Fruit fly (Drosophila melanogaster): Measurements from ENCODE around the gene Pex19.

Gene Pex19

DNA sequence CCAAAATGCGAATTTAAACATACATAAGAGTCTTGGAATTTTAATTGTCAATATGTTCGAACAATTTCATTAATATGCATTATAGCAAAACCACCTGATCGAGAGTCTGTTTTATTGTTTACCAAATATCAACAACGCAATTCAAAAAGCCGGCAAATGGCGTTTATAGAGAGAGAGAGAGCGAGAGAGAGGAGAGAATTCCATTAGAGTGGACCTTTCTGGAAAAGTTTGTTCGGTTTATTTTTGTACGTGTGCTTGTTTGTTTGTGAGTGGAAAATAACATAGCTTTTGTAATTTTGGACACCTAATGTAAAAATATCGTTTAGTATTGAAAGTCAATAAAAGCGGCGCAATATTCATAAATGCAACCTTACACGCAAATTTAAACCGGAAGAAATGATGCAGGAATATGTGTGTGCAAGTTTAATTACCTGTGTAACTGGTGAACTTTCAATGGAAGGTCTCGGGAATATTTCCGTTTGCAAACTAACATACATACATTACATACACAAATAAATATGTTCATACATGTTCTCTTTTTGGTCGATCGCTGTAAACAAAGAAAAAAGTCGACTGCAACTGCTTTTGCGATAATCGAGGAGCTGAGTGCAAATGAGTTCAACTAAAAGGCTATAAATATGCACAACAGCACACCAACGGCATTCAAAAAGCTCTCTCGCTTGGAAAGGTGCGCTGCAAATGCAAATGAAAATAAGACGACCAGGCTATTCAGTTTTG lies 46.8 kb upstream of the Pex19 start, which contains the start of gene CG6785 (continued):
- TF ChIP-seq HLH54F (GFP tag; optimal IDR thresholded peaks at IDR 0.05) (peak; percentile 61), cas (GFP tag; IDR thresholded peaks at IDR 0.05) (no peak), Bgb (GFP tag; IDR thresholded peaks at IDR 0.05; ENCODE audit: partially characterized antibody) (0 out of 2 replicates have a peak, but pooled peaks have one; percentile 5), Atf3 (GFP tag; optimal IDR thresholded peaks at IDR 0.05) (peak; percentile 76), yki (optimal IDR thresholded peaks at IDR 0.05) (no peak), CG17912 (GFP tag; optimal IDR thresholded peaks at IDR 0.05) (peak; percentile 96), ssp (GFP tag; IDR thresholded peaks at IDR 0.05) (no peak), luna (GFP tag; optimal IDR thresholded peaks at IDR 0.05) (peak; percentile 28), CG12942 (GFP tag; optimal IDR thresholded peaks at IDR 0.05) (peak; percentile 84), CG5245 (GFP tag; optimal IDR thresholded peaks at IDR 0.05) (peak; percentile 58), otp (GFP tag; IDR thresholded peaks at IDR 0.05) (peak; percentile 81), rib (GFP tag; IDR thresholded peaks at IDR 0.05) (no peak; the same call in 1 of the 2 replicates), tll (GFP tag; optimal IDR thresholded peaks at IDR 0.05) (no peak), CG3726 (GFP tag; IDR thresholded peaks at IDR 0.05) (no peak; the same call in 2 of the 3 replicates), Six4 (GFP tag; optimal IDR thresholded peaks at IDR 0.05) (peak; percentile 81), sug (tag; optimal IDR thresholded peaks at IDR 0.05) (peak; percentile 57), grn (GFP tag; optimal IDR thresholded peaks at IDR 0.05) (peak; percentile 77), CG10209 (GFP tag; optimal IDR thresholded peaks at IDR 0.05) (peak; percentile 93), Rx (GFP tag; IDR thresholded peaks at IDR 0.05) (no peak), CG7271 (tag; optimal IDR thresholded peaks at IDR 0.05) (peak; percentile 18), CG13424 (tag; optimal IDR thresholded peaks at IDR 0.05) (peak; percentile 73), nerfin-1 (tag; optimal IDR thresholded peaks at IDR 0.05) (peak; percentile 80), sd (tag; optimal IDR thresholded peaks at IDR 0.05) (peak; percentile 97), onecut (GFP tag; IDR thresholded peaks at IDR 0.05) (peak; percentile 74), scrt (GFP tag; optimal IDR thresholded peaks at IDR 0.05) (peak; percentile 74), schlank (tag; optimal IDR thresholded peaks at IDR 0.05) (peak; percentile 84), Nf-YB (GFP tag; optimal IDR thresholded peaks at IDR 0.05) (peak; percentile 80), gt (GFP tag; IDR thresholded peaks at IDR 0.05) (no peak), dm (GFP tag; optimal IDR thresholded peaks at IDR 0.05) (peak; percentile 55), CG13624 (GFP tag; optimal IDR thresholded peaks at IDR 0.05) (peak; percentile 94), Ets97D (GFP tag; optimal IDR thresholded peaks at IDR 0.05) (peak; percentile 65), Trl (optimal IDR thresholded peaks at IDR 0.05) (peak; percentile 83 to 97), Trl (GFP tag; optimal IDR thresholded peaks at IDR 0.05) (peak; percentile 94), HLHmδ (GFP tag; optimal IDR thresholded peaks at IDR 0.05) (peak; percentile 71), CG10565 (GFP tag; optimal IDR thresholded peaks at IDR 0.05) (no peak), CG15601 (tag; optimal IDR thresholded peaks at IDR 0.05) (peak; percentile 92), amos (GFP tag; IDR thresholded peaks at IDR 0.05; ENCODE audit: partially characterized antibody) (no peak; the same call in 1 of the 2 replicates), CG6683 (GFP tag; optimal IDR thresholded peaks at IDR 0.05) (peak; percentile 62), Ets65A (GFP tag) (no peak), CG7745 (tag; optimal IDR thresholded peaks at IDR 0.05) (peak; percentile 81), CG2202 (tag; optimal IDR thresholded peaks at IDR 0.05) (peak; percentile 92), tin (GFP tag; optimal IDR thresholded peaks at IDR 0.05) (peak; percentile 56), CG13775 (GFP tag; optimal IDR thresholded peaks at IDR 0.05) (peak; percentile 32), ewg (GFP tag; optimal IDR thresholded peaks at IDR 0.05) (peak; percentile 79), Hr51 (GFP tag; optimal IDR thresholded peaks at IDR 0.05) (peak; percentile 70), lmd (GFP tag; IDR thresholded peaks at IDR 0.05) (no peak), gfzf (GFP tag; optimal IDR thresholded peaks at IDR 0.05) (peak; percentile 1), Optix (GFP tag; IDR thresholded peaks at IDR 0.05) (no peak), D19A (tag; optimal IDR thresholded peaks at IDR 0.05) (peak; percentile 67), peb (GFP tag; IDR thresholded peaks at IDR 0.05) (no peak)

Measured in whole organism, embryonic.